Fruit fly (Drosophila melanogaster) whole organism, embryonic: Measurements from ENCODE around the gene Mcad.

Source experiments
- Adf1 ChIP-seq: fragments of 200-800 bp; sonication (Bioruptor generic); IDR thresholded peaks from 2 replicates; pipeline ENCODE4 v1.3.6; 2022; ENCODE audit warnings: missing biosample characterization, missing genetic modification characterization
- CG10274 ChIP-seq: fragments of 200-800 bp; sonication (Bioruptor generic); optimal IDR thresholded peaks from 3 replicates; lab custom pipeline; 2017; ENCODE audit warnings: missing biosample characterization, mild to moderate bottlenecking, missing genetic modification characterization
- CG10543 ChIP-seq: fragments of 200-800 bp; sonication (Bioruptor generic); optimal IDR thresholded peaks from 3 replicates; lab custom pipeline; 2017; ENCODE audit warnings: missing biosample characterization, mild to moderate bottlenecking, missing genetic modification characterization, moderate library complexity
- CG11085 ChIP-seq: fragments of 200-800 bp; sonication (Bioruptor generic); IDR thresholded peaks from 2 replicates; pipeline ENCODE4 v1.3.6; 2022; ENCODE audit warnings: missing biosample characterization, missing genetic modification characterization
- CG12155 ChIP-seq: fragments of 200-800 bp; sonication (Bioruptor generic); optimal IDR thresholded peaks from 3 replicates; lab custom pipeline; 2016; ENCODE audit warnings: missing biosample characterization, missing genetic modification characterization
- CG12236 ChIP-seq: fragments of 200-800 bp; sonication (Bioruptor generic); optimal IDR thresholded peaks from 2 replicates; lab custom pipeline; 2016; ENCODE audit warnings: missing biosample characterization, missing genetic modification characterization
- CG13624 ChIP-seq: fragments of 200-800 bp; sonication (Bioruptor generic); optimal IDR thresholded peaks from 2 replicates; lab custom pipeline; 2016; ENCODE audit warnings: missing biosample characterization, missing genetic modification characterization
- CG14014 ChIP-seq: fragments of 200-800 bp; sonication (Bioruptor generic); IDR thresholded peaks from 2 replicates; pipeline ENCODE4 v1.3.6; 2022; ENCODE audit warnings: missing biosample characterization, missing genetic modification characterization
- CG2120 ChIP-seq: fragments of 200-800 bp; sonication (Bioruptor generic); optimal IDR thresholded peaks from 3 replicates; lab custom pipeline; 2016; ENCODE audit warnings: missing biosample characterization, missing genetic modification characterization
- CG30403 ChIP-seq: fragments of 200-800 bp; sonication (Bioruptor generic); optimal IDR thresholded peaks from 3 replicates; lab custom pipeline; 2016; ENCODE audit warnings: missing biosample characterization, missing genetic modification characterization
- CG7271 ChIP-seq: fragments of 200-800 bp; sonication (Bioruptor generic); optimal IDR thresholded peaks from 2 replicates; lab custom pipeline; 2018; ENCODE audit warnings: missing biosample characterization, mild to moderate bottlenecking, missing genetic modification characterization, moderate library complexity
- CG7357 ChIP-seq: fragments of 200-800 bp; sonication (Bioruptor generic); IDR thresholded peaks from 3 replicates; pipeline ENCODE4 v1.3.6; 2022; ENCODE audit warnings: missing biosample characterization, missing genetic modification characterization
- CG8290 ChIP-seq, 3 experiments: fragments of 200-800 bp; sonication (Bioruptor generic); optimal IDR thresholded peaks; 2 replicates each; lab custom pipeline; 2016 to 2019; ENCODE audit warnings: missing biosample characterization in 3 of 3, missing genetic modification characterization in 3 of 3, mild to moderate bottlenecking in 2 of 3, moderate library complexity in 1 of 3
- CG9817 ChIP-seq: fragments of 200-800 bp; sonication (Bioruptor generic); optimal IDR thresholded peaks from 2 replicates; lab custom pipeline; 2018; ENCODE audit warnings: missing biosample characterization, mild to moderate bottlenecking, missing genetic modification characterization, moderate library complexity
- CG9932 ChIP-seq: fragments of 200-800 bp; sonication (Bioruptor generic); IDR thresholded peaks from 2 replicates; pipeline ENCODE4 v1.3.6; 2022; ENCODE audit warnings: missing biosample characterization, missing genetic modification characterization
- Elba2 ChIP-seq: fragments of 200-800 bp; sonication (Bioruptor generic); optimal IDR thresholded peaks from 3 replicates; lab custom pipeline; 2016; ENCODE audit warnings: missing biosample characterization, missing genetic modification characterization
- Ets65A ChIP-seq: fragments of 200-800 bp; sonication (Bioruptor generic); peaks from one replicate; lab custom pipeline; 2016; ENCODE audit warnings: missing biosample characterization, missing genetic modification characterization
- Hr3 ChIP-seq: fragments of 200-800 bp; sonication (Bioruptor generic); optimal IDR thresholded peaks from 3 replicates; lab custom pipeline; 2016; ENCODE audit warnings: missing biosample characterization, missing genetic modification characterization
- Jarid2 ChIP-seq: fragments of 200-800 bp; sonication (Bioruptor generic); optimal IDR thresholded peaks from 3 replicates; lab custom pipeline; 2017; ENCODE audit warnings: mild to moderate bottlenecking, missing biosample characterization, missing genetic modification reagents, missing genetic modification characterization
- Nf-YA ChIP-seq: fragments of 200-800 bp; sonication (Bioruptor generic); IDR thresholded peaks from 2 replicates; pipeline ENCODE4 v1.3.6; 2022; ENCODE audit warnings: missing biosample characterization, missing genetic modification characterization
- Nf-YB ChIP-seq: fragments of 200-800 bp; sonication (Bioruptor generic); optimal IDR thresholded peaks from 3 replicates; lab custom pipeline; 2019; ENCODE audit warnings: missing biosample characterization, mild to moderate bottlenecking, missing genetic modification characterization, moderate library complexity
- Oli ChIP-seq: fragments of 200-800 bp; sonication (Bioruptor generic); optimal IDR thresholded peaks from 2 replicates; lab custom pipeline; 2018; ENCODE audit warnings: missing biosample characterization, mild to moderate bottlenecking, missing genetic modification characterization, moderate library complexity
- Ptx1 ChIP-seq: fragments of 200-800 bp; sonication (Bioruptor generic); IDR thresholded peaks from 2 replicates; pipeline ENCODE4 v1.3.6; 2022; ENCODE audit warnings: missing biosample characterization, missing genetic modification characterization
- Rfx ChIP-seq: fragments of 200-800 bp; sonication (Bioruptor generic); IDR thresholded peaks from 2 replicates; pipeline ENCODE4 v1.3.6; 2022; ENCODE audit warnings: missing biosample characterization, missing genetic modification characterization
- Rx ChIP-seq: fragments of 200-800 bp; sonication (Bioruptor generic); IDR thresholded peaks from 2 replicates; pipeline ENCODE4 v1.3.6; 2022; ENCODE audit warnings: missing biosample characterization, missing genetic modification characterization
- ab ChIP-seq: fragments of 200-800 bp; sonication (Bioruptor generic); optimal IDR thresholded peaks from 2 replicates; lab custom pipeline; 2016; ENCODE audit warnings: missing biosample characterization, missing genetic modification characterization
- ems ChIP-seq: fragments of 200-800 bp; sonication (Bioruptor generic); optimal IDR thresholded peaks from 3 replicates; lab custom pipeline; 2016; ENCODE audit warnings: missing biosample characterization, missing genetic modification characterization
- hbn ChIP-seq: fragments of 200-800 bp; sonication (Bioruptor generic); IDR thresholded peaks from 2 replicates; pipeline ENCODE4 v1.3.6; 2022; ENCODE audit warnings: missing biosample characterization, missing genetic modification characterization; ENCODE audit not compliant: partially characterized antibody
- knrl ChIP-seq: fragments of 200-800 bp; sonication (Bioruptor generic); IDR thresholded peaks from 3 replicates; pipeline ENCODE4 v1.3.6; 2022; ENCODE audit warnings: missing biosample characterization, missing genetic modification characterization; ENCODE audit not compliant: partially characterized antibody
- lilli ChIP-seq: fragments of 200-800 bp; sonication (Bioruptor generic); optimal IDR thresholded peaks from 3 replicates; lab custom pipeline; 2016; ENCODE audit warnings: missing biosample characterization, missing genetic modification characterization
- lmd ChIP-seq: fragments of 200-800 bp; sonication (Bioruptor generic); IDR thresholded peaks from 2 replicates; pipeline ENCODE4 v1.3.6; 2022; ENCODE audit warnings: missing biosample characterization, missing genetic modification characterization
- row ChIP-seq: fragments of 200-800 bp; sonication (Bioruptor generic); IDR thresholded peaks from 3 replicates; pipeline ENCODE4 v1.3.6; 2022; ENCODE audit warnings: missing biosample characterization, missing genetic modification characterization
- sc ChIP-seq, 3 experiments: fragments of >200 bp in 2 of 3; fragments of 200-800 bp in 1 of 3; sonication (Bioruptor generic) in 1 of 3; optimal IDR thresholded peaks; 2 replicates in 2 of 3; 3 replicates in 1 of 3; lab custom pipeline; 2017; ENCODE audit warnings: mild to moderate bottlenecking in 1 of 3, missing biosample characterization in 1 of 3, missing genetic modification characterization in 1 of 3, missing genetic modification reagents in 1 of 3
- slbo ChIP-seq: fragments of 200-800 bp; sonication (Bioruptor generic); IDR thresholded peaks from 2 replicates; pipeline ENCODE4 v1.3.6; 2022; ENCODE audit warnings: missing biosample characterization, missing genetic modification characterization
- slou ChIP-seq: fragments of 200-800 bp; sonication (Bioruptor generic); optimal IDR thresholded peaks from 3 replicates; lab custom pipeline; 2016; ENCODE audit warnings: missing biosample characterization, missing genetic modification characterization
- sob ChIP-seq: fragments of 200-800 bp; sonication (Bioruptor generic); IDR thresholded peaks from 2 replicates; pipeline ENCODE4 v1.3.6; 2022; ENCODE audit warnings: missing biosample characterization, missing genetic modification characterization
- ssp ChIP-seq: fragments of 200-800 bp; sonication (Bioruptor generic); IDR thresholded peaks from 2 replicates; pipeline ENCODE4 v1.3.6; 2022; ENCODE audit warnings: missing biosample characterization, missing genetic modification characterization
- sug ChIP-seq: fragments of 200-800 bp; optimal IDR thresholded peaks from 2 replicates; lab custom pipeline; 2019; ENCODE audit warnings: missing biosample characterization, mild to moderate bottlenecking, missing genetic modification characterization, moderate library complexity
- vfl ChIP-seq: fragments of 200-800 bp; sonication (Bioruptor generic); optimal IDR thresholded peaks from 2 replicates; lab custom pipeline; 2016; ENCODE audit warnings: missing biosample characterization, missing genetic modification characterization
- wek ChIP-seq: fragments of 200-800 bp; sonication (Bioruptor generic); optimal IDR thresholded peaks from 3 replicates; lab custom pipeline; 2018; ENCODE audit warnings: missing biosample characterization, mild to moderate bottlenecking, missing genetic modification characterization, moderate library complexity

Mcad gene

dm6 chr3L:7759835-7760780, 41.0 kb downstream of the Mcad start, which contains the start of gene Hn (continued):
- no peak for TF ChIP-seq Nf-YB (GFP tag; lab: Kevin White, UChicago)
- TF ChIP-seq CG9817 (tag; lab: Kevin White, UChicago): peak; percentile 23
- TF ChIP-seq knrl (GFP tag; lab: Robert Waterston, UW): no peak
- peak; percentile 78 for TF ChIP-seq CG2120
- no peak for TF ChIP-seq slou (GFP tag; lab: Kevin White, UChicago)
- TF ChIP-seq Ets65A (GFP tag; lab: Kevin White, UChicago): peak; percentile 21
- TF ChIP-seq Rx (GFP tag; lab: Robert Waterston, UW): no peak
- TF ChIP-seq CG7357 (GFP tag; lab: Robert Waterston, UW): no peak
- no peak for TF ChIP-seq Hr3 (GFP tag; lab: Kevin White, UChicago)
- peak; percentile 69 for TF ChIP-seq slbo (GFP tag; lab: Robert Waterston, UW)
- TF ChIP-seq Adf1 (GFP tag; lab: Robert Waterston, UW): peak; percentile 24; the same call in 1 of the 2 replicates
- no peak for TF ChIP-seq Ptx1 (GFP tag; lab: Robert Waterston, UW)
- TF ChIP-seq sob (GFP tag; lab: Robert Waterston, UW): no peak
- peak; percentile 96 for TF ChIP-seq sug
- TF ChIP-seq CG12236 (GFP tag; lab: Kevin White, UChicago): no peak
- TF ChIP-seq row (GFP tag; lab: Robert Waterston, UW): peak; percentile 39; the same call in 2 of the 3 replicates
- peak; percentile 39; the same call in 1 of the 2 replicates for TF ChIP-seq lmd (GFP tag; lab: Robert Waterston, UW)
- TF ChIP-seq wek (GFP tag; lab: Kevin White, UChicago): no peak
- no peak for TF ChIP-seq CG7271 (tag; lab: Kevin White, UChicago)
- TF ChIP-seq vfl (GFP tag; lab: Kevin White, UChicago): peak; percentile 1
- no peak for TF ChIP-seq CG10274
- no peak for TF ChIP-seq Nf-YA (GFP tag; lab: Robert Waterston, UW)
- peak; percentile 69 for TF ChIP-seq Rfx
- TF ChIP-seq CG9932 (GFP tag; lab: Robert Waterston, UW): peak; percentile 80
- TF ChIP-seq ab (GFP tag; lab: Kevin White, UChicago): no peak
- TF ChIP-seq Elba2 (GFP tag; lab: Kevin White, UChicago): no peak
- peak; percentile 8 for TF ChIP-seq CG30403 (GFP tag; lab: Kevin White, UChicago)
- no peak for TF ChIP-seq CG8290 (GFP tag; optimal IDR thresholded peaks at IDR 0.05; lab: Kevin White, UChicago)
- no peak for TF ChIP-seq CG8290 (tag; optimal IDR thresholded peaks at IDR 0.05; lab: Kevin White, UChicago)
- TF ChIP-seq Oli (tag; lab: Kevin White, UChicago): no peak
- TF ChIP-seq hbn (GFP tag; lab: Robert Waterston, UW): no peak
- peak; percentile 18 for TF ChIP-seq CG13624 (GFP tag; lab: Kevin White, UChicago)
- TF ChIP-seq ems (GFP tag; lab: Kevin White, UChicago): no peak
- TF ChIP-seq CG14014 (GFP tag; lab: Robert Waterston, UW): peak; percentile 22; the same call in 1 of the 2 replicates
- peak; percentile 20 for TF ChIP-seq CG10543 (GFP tag; lab: Kevin White, UChicago)
- TF ChIP-seq lilli (GFP tag; lab: Kevin White, UChicago): peak; percentile 17
- no peak for TF ChIP-seq ssp (GFP tag; lab: Robert Waterston, UW)
- peak; percentile 12 for TF ChIP-seq CG12155
- TF ChIP-seq Jarid2 (GFP tag; lab: Kevin White, UChicago): no peak
- TF ChIP-seq CG11085 (GFP tag; lab: Robert Waterston, UW): 0 out of 2 replicates have a peak, but pooled peaks have one; percentile 29
- no peak for TF ChIP-seq sc (optimal IDR thresholded peaks at IDR 0.05; lab: Kevin White, UChicago)
- no peak for TF ChIP-seq sc (GFP tag; optimal IDR thresholded peaks at IDR 0.05; lab: Kevin White, UChicago)
